Worm (Caenorhabditis elegans) whole organism, L2 larva: ENCODE data around the gene swt-6.

Source experiments
- ceh-16 ChIP-seq: fragments of 150-350 bp; optimal IDR thresholded peaks from 2 replicates; lab custom pipeline; 2014; ENCODE audit warnings: missing biosample characterization, missing genetic modification characterization
- egl-27 ChIP-seq: sonication (generic microtip); optimal IDR thresholded peaks from 3 replicates; lab custom pipeline; 2017; ENCODE audit warnings: missing biosample characterization, missing genetic modification reagents, missing genetic modification characterization
- lin-13 ChIP-seq: fragments of 150-350 bp; optimal IDR thresholded peaks from 2 replicates; lab custom pipeline; 2014; ENCODE audit warnings: missing biosample characterization, missing genetic modification reagents, missing genetic modification characterization
- mdl-1 ChIP-seq, 2 experiments: fragments of 150-350 bp in 1 of 2; sonication (generic microtip) in 1 of 2; optimal IDR thresholded peaks; 2 replicates each; lab custom pipeline; 2017; ENCODE audit warnings: missing biosample characterization in 2 of 2, missing genetic modification characterization in 2 of 2
- nhr-12 ChIP-seq: fragments of 150-350 bp; optimal IDR thresholded peaks from 2 replicates; lab custom pipeline; 2014; ENCODE audit warnings: missing biosample characterization, missing genetic modification characterization
- nhr-77 ChIP-seq: fragments of 150-350 bp; optimal IDR thresholded peaks from 2 replicates; lab custom pipeline; 2014; ENCODE audit warnings: missing biosample characterization, missing genetic modification characterization
- unc-62 ChIP-seq: fragments of 150-350 bp; optimal IDR thresholded peaks from 2 replicates; lab custom pipeline; 2014; ENCODE audit warnings: missing biosample characterization, missing genetic modification reagents, missing genetic modification characterization
- ztf-11 ChIP-seq: sonication (generic microtip); optimal IDR thresholded peaks from 2 replicates; lab custom pipeline; 2017; ENCODE audit warnings: missing biosample characterization, missing genetic modification characterization

- TF ChIP-seq nhr-12 (no peak), nhr-77 (no peak), egl-27 (tag; lab: Kevin White, UChicago) (no peak), unc-62 (GFP tag; lab: Kevin White, UChicago) (no peak), ceh-16 (no peak), lin-13 (GFP tag; lab: Kevin White, UChicago) (no peak), mdl-1 (tag; optimal IDR thresholded peaks at IDR 0.05; lab: Kevin White, UChicago) (no peak), ztf-11 (no peak)
Observed at ce11 chrV:13935423-13935822, 18.7 kb upstream of the swt-6 start.
